Fruit fly (Drosophila melanogaster) ovary, adult (tissue): ENCODE data around the gene CG17364.
A peak's percentile ranks its signal among the peaks of the same experiment; 100 is the strongest.

Source experiments
- CG17801 ChIP-seq: fragments of 200-800 bp; optimal IDR thresholded peaks from 2 replicates; lab custom pipeline; 2019; ENCODE audit warnings: missing biosample characterization, mild to moderate bottlenecking, missing genetic modification characterization, moderate library complexity; ENCODE audit not compliant: partially characterized antibody

CG17364 gene

DNA sequence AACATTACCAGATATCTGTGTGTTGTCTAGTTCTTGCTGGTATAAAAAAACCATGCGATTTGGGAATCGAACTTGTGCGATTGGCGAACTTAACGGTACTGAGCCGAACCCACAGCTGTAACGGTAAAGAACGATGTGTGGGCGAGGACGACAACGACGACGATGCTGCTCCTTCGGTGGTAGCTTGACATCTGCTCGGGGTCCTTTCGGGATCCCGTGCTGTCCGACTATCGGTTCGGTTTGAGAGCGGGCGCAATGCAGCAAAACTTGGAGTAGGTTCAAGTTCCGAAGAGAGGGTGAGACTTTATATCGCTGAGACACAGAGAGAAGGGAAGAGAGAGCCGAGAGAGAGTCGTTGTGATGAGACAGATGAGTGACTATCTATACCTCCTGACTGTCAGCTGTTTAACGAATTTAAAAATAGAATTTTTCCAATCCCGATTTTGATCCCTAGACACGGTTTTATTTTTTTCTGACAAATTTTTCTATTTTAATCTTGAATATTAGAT lies at the start of gene CG17364:
TSS of gene CG17364 (minus strand) at position 168 of the 509 bp plus-strand sequence.
- no peak for TF ChIP-seq CG17801 (GFP tag; lab: Kevin White, UChicago)

DNA sequence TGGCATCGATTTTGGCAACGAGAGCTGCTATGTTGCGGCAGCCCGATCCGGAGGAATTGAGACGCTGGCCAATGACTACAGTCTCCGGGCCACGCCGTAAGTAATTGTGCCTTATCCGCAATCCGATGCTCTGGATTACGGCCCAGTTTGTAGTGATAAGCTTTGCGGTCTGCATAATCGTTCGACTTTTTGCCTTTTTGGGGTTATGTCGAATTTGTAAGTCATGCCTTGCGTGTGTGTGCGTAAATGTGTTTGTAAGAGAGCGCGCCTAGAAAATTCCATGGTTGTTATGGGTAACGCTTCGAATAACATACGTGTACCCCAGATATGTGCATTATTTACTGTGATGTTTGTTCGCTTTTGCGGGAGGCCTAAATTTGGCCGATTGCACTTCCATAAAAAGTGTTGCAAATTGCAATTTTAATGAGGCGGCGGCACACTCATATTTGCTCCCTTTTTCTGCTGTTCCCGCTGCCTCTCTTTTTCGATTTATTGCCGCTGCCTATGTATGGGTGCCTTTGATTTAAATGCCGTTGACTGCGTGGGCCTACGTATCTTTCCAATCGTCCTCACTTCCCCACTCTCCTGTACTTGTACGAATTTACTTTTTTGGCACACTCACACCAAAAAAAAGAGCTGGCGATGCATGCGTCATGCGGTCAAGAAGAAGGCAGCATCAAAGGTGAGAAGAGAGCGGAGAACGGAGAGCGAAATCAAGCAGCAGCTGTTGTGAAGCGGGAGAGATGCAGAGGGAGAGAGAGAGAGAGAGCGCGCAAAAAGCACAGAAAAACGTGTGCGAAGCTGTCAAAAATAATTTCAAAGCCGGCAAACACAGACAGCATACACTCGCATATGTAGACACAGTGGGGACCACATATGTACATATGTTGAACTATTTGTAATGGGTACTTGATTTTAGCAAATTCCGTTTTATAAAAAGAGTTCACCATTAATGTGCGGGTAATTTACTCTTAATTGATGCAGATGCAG lies 44.8 kb upstream of the CG17364 start:
- no peak for TF ChIP-seq CG17801 (GFP tag; lab: Kevin White, UChicago)

DNA sequence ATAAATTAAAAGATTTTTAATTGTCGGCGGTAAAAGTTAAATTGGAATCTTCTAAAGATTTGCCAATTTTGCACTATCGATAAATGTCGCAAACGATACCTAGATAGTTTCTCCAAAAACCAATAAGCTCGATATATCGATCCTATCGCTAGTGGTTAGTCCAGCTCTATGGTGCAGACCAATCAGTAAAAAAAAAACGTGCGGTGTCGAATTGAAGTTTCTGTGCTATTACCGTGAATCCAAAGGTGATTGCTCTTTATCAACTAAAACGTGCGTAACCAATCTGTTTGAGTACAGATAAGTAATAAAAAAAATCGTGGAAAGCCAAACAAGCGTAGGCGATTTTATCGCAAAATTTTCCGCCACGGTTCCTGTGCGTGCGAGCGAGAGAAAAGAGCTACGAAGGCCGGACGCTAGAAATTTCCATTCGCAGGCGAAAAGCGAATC lies 43.7 kb upstream of the CG17364 start, which contains the start of gene Hsp110:
TSS of gene Hsp110 (plus strand) at position 153 of the 447 bp plus-strand sequence.
- TF ChIP-seq CG17801 (GFP tag; lab: Kevin White, UChicago), result peak; percentile 66

DNA sequence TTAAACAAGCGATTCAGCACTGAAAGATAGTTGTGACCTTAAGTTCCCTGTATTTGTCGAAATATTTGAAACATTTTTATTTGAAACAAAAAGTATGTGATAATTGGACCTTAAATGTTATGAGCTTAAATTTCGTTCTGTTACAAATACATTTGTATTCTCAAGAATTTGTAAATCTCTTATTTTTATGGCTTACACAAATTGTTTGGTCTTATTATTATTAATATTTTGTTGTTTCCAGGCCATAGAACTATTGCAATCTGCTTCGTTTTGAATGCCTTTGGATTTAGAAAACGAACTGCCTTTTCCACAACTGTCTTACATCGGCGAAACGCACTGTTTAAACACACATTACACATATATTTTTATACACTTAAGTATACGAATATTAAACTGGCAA lies 41.3 kb upstream of the CG17364 start, which contains the start of gene CG6661:
TSS of gene CG6661 (plus strand) at position 301 of the 400 bp plus-strand sequence.
- no peak for TF ChIP-seq CG17801 (GFP tag; lab: Kevin White, UChicago)

DNA sequence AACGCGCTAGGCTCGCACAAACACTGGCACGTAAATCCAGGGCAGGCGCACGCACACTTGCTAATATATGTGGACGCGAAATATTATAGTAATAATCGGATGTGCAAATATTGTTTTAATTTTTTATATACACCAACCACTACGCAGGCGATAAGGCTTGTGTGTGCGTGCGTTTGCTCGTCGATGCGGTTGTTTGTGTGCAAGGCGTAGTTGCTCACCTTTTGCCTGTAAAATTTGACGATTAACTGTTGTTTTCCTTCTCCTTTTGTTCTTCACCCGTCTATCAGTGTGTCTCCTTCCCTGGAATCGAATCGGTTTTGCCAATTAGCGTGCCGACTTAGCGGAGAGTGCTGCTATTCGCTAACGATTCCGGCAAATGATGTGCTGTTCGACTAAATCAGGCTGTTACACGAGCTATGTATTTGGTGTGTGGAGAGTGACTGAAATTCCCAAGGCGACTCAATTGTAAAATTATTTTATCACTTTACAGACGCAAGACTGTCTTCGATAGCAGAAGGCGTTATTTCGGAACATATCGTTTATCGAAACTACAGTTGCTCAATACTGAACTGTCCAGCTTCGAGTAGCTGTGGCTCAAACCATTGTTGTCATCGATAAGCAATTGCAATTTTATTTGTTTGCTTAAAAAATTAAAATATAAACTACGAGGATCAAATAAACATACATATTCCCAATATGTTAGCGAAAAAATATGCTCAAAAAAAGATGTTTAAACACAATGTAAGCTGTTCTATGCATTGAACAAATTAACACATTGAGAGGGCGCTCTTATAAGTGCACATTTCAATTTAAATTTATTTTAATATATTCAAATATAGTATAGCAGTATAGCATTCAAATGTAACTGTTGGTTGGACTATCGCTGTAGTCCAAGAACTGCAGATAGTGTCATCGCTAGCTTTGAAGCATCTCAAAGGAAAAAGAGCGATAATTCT lies 38.2 kb upstream of the CG17364 start, which contains the start of the genes CG6650 and endos:
TSS of gene CG6650 (plus strand) at position 280 of the 956 bp plus-strand sequence.
TSS of gene endos (minus strand) at position 536 of the 956 bp plus-strand sequence.
- TF ChIP-seq CG17801 (GFP tag; lab: Kevin White, UChicago), result peak; percentile 3

DNA sequence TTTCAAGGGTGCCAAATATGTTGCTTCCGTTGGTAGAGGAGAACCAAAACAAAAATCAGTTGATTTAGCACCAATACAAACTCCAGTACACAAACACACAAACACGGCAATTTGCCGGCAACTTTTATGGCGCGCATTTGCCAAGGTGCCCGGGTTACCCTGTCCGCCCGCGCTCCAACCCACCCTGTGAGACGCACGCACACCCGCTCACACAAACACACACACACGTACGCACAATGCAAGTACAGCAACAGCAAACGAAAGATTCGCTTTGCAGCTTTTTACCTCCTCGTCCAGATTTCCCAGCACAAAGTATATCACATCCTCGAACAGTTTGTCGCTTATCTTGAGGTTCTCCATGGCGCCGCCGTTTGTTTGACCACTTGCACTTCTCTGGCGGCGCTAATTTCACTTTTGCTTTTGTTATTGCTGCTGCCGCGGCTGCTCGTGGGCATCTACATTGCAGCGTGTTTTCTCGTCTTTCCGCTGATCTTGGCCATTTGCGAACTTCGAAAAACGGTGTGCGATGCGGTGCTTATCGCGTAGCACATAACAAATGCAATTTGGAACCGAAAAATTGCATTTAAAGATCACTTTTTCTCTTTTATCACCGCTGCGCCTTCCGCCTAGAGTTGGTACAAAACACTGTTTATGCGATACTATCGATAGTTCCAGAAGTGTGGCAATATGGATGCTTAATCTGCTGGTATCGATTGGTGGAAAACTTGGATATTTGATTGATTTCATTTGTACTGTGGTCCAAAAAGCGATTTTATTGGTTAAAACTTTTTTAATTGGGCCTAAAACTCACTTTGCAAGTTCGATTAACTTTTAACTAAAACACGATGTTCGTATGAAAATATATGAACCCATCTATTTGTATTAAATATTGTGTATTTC lies 35.5 kb upstream of the CG17364 start, which contains the start of gene Ptip:
TSS of gene Ptip (minus strand) at position 637 of the 900 bp plus-strand sequence.
- peak; percentile 11 for TF ChIP-seq CG17801 (GFP tag; lab: Kevin White, UChicago)

DNA sequence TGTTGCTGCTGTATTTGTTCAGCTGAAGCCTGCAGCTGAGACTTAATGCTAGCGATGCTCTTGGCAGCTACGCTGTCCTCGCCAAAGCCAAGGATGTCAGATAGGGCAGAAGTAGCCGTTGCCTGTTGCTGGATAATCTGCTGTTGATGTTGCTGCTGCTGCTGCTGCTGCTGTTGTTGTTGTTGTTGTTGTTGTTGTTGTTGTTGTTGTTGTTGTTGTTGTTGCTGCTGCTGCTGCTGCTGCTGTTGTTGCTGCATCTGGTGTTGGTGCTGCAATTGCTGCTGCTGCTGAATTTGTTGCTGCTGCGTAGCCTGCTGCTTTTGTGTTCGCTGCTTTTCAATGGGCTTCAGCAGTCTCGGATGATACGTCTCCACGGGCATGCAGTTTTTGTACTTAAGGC lies 34.3 kb upstream of the CG17364 start:
- TF ChIP-seq CG17801 (GFP tag; lab: Kevin White, UChicago), result no peak

DNA sequence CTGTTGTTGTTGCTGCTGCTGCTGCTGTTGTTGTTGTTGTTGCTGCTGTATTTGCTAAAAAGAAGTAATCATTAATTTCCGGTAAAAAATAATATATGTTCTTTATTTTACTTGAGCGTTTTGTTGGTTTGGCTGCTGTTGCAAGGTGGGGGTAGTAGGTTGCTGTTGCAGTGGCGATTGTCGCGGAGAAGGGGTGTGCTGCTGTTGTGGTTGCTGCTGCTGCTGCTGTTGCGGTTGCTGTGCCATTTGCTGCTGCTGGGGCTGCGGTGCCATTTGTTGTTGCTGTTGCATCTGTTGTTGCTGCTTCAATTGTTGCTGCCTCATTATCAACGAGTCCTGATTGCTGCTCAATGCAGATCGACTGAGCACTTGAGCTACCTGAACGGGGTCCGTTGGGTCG lies 32.5 kb upstream of the CG17364 start:
- TF ChIP-seq CG17801 (GFP tag; lab: Kevin White, UChicago), result no peak

DNA sequence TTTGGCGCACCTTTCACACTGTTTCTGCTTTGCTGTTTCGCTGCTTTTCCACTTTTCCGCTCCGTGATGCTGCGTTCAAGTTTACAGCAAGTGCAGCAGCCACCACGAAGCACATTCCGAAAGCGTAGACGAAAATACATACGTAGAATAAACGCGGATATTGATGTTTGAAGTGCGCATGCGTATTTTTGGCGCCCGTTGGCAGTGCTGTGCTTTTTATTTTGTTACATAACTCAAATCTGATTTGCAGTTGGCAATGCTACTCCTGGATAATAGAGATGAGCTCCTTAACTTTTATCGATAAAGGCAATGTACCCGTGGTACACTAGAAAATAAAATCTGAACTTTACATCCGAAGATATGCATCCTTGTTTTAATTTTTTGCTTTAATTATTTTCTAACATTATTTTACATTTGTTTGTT lies 13.5 kb upstream of the CG17364 start:
- TF ChIP-seq CG17801 (GFP tag; lab: Kevin White, UChicago), result peak; percentile 42

DNA sequence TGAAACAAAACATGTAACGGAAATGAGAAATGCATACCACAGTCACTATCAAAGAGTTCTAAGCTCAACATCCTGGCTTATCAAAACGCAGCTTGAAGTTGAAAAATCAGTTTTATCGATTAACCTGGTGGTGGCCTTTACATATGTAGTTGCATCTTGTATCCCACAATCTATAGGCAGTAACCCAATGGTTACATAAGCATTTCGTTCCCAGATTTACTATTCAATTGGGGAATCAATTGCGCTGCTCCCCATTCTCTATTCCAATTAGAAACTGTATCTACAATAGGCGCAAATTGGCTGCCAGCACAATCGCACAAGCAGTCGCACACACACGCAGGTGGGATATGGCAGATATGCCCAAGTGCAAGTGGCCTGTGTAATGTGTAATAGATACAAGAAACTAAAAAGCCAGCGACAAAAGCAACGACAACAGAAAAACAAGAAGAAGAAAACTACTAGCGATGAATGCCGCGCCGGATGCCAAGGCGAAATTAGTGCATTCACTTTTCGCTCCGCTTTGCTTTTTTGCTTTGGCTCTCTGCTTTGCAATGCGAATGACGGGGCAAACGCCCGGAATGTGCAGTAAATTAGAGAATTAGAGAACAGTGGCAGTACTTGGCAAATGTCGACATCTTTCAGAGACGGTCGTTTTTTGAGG lies 12.6 kb upstream of the CG17364 start:
- TF ChIP-seq CG17801 (GFP tag; lab: Kevin White, UChicago), result peak; percentile 28

DNA sequence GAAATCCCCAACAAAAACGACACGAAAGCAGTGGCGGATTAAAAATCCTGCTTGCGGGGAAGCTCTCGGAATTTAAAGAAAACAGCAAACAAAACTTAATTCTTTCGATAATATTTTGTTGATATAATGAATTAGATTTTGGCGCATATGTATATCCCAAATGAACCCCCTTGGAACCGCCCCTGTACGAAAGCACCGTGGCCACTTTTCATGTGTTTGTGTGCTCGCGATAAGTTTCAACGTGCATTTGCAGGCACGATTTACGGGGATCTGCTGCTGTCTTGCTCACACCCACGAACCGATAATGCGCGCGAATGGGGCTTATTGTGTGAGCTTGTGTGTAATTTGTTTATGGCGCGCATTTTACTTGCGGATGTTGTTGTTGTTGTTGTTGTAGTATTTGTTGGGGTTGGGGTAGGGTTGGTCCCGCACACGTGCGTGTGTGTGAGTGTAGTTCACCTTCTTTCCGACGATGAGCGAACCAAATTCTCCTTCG lies 11.8 kb upstream of the CG17364 start:
- TF ChIP-seq CG17801 (GFP tag; lab: Kevin White, UChicago), result peak; percentile 95

DNA sequence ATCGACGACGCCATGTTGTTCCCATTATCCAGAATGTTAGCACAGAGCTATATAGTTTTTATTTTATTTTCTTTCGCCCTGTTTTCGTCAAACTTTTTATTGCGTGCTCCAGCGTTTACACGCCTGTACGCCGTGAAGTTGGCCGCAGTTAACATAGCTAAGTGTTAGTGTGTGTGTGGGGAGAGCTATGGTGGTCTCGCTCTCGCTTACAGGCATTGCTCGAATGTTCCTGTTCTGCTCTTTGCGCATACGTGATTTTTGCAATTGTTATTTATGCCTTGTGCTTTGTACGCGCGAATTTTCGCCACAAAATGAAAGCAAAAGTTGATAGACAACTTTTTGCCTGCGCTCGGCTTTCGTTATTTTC lies 10.8 kb upstream of the CG17364 start:
- no peak for TF ChIP-seq CG17801 (GFP tag; lab: Kevin White, UChicago)
